Fruit fly (Drosophila melanogaster): ENCODE measurements around the gene ND-20L.

DNA sequence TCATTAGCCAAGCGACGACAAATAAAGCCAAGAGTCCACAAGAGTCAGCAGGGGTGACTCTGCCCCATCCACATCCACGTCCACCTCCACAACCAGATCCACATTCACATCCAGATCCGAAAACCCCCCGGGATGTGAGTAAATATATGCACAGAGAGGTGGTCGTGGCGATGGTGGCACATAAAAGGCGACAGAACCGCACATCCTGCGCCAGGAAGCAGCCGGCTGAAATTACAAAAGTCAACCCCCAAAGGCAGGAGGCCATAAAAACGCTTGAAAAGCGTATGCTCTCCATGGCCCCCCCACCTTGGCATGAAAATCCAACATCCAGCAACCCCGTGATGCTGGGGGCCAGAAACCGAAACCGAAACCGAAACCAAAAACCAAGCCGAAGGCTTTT lies 35.2 kb downstream of the ND-20L start:
- TF ChIP-seq ara (GFP tag; IDR thresholded peaks at IDR 0.05): no peak
- TF ChIP-seq CG4730 (GFP tag; IDR thresholded peaks at IDR 0.05): no peak
- no peak for TF ChIP-seq Vsx1 (GFP tag; optimal IDR thresholded peaks at IDR 0.05)
- TF ChIP-seq amos (GFP tag; IDR thresholded peaks at IDR 0.05; ENCODE audit: partially characterized antibody): no peak
